Fruit fly (Drosophila melanogaster): ENCODE data around the gene CG46317.

- TF ChIP-seq psq (optimal IDR thresholded peaks at IDR 0.05) = no peak
- no peak for TF ChIP-seq Myc (optimal IDR thresholded peaks at IDR 0.05)
- no peak for TF ChIP-seq h (optimal IDR thresholded peaks at IDR 0.05)
- no peak for TF ChIP-seq ttk (optimal IDR thresholded peaks at IDR 0.05)
- TF ChIP-seq Sin3A (optimal IDR thresholded peaks at IDR 0.05) = no peak
- TF ChIP-seq insv (optimal IDR thresholded peaks at IDR 0.05) = no peak
These were observed 28.3 kb downstream of the CG46317 start, which contains the start of gene CG9400 for dm6 chrX:14289293-14289692.

Measured in Kc167 (cell line).